Worm (Caenorhabditis elegans) whole organism, midembryonic: Measurements from ENCODE around the gene prmn-1.

Experiments used
- T22C8.4 ChIP-seq: fragments of 200-800 bp; sonication (Bioruptor generic); IDR thresholded peaks from 2 replicates; pipeline ENCODE4 v1.3.6; 2022; ENCODE audit warnings: missing genetic modification characterization, missing compliant biosample characterization
- flt-1 ChIP-seq: fragments of 200-800 bp; sonication (Bioruptor generic); IDR thresholded peaks from 2 replicates; pipeline ENCODE4 v1.3.6; 2022; ENCODE audit warnings: missing genetic modification characterization, missing compliant biosample characterization
- med-1 ChIP-seq: sonication (generic microtip); optimal IDR thresholded peaks from 2 replicates; lab custom pipeline; 2017; ENCODE audit warnings: missing genetic modification characterization, mild to moderate bottlenecking, missing compliant biosample characterization, antibody characterized with exemption, missing genetic modification reagents; ENCODE audit not compliant: insufficient read depth
- ref-1 ChIP-seq: fragments of 200-800 bp; sonication (Bioruptor generic); conservative IDR thresholded peaks from 2 replicates; pipeline ENCODE4 v1.3.6; 2022; ENCODE audit warnings: missing genetic modification reagents, missing genetic modification characterization, missing compliant biosample characterization
- ztf-23 ChIP-seq: fragments of 200-800 bp; sonication (Bioruptor generic); IDR thresholded peaks from 2 replicates; pipeline ENCODE4 v1.3.6; 2022; ENCODE audit warnings: missing genetic modification reagents, missing genetic modification characterization, missing compliant biosample characterization
- ztf-29 ChIP-seq: fragments of 200-800 bp; sonication (Bioruptor generic); IDR thresholded peaks from 2 replicates; pipeline ENCODE4 v1.3.6; 2022; ENCODE audit warnings: missing genetic modification reagents, missing genetic modification characterization, missing compliant biosample characterization

DNA sequence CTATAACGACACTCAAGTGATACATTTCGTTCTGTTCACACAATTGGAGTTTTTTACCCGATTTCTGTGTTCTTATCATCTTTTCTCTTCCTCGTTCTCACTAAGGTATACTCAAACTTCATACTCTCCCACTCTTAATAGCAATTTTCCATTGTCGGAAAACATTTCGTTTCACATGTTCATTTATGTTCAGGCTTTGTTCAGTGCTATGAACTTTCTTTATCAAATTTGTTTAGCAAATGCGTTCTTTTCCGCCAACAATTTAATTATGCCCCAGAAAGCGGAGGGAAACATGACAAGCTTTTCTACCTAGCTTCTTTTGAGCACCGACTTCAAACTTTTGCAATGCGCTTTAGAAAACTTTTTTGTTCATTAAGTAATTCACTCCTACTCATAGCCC lies 39.4 kb upstream of the prmn-1 start:
- TF ChIP-seq flt-1, result no peak
- no peak for TF ChIP-seq ztf-29 (GFP tag; lab: Robert Waterston, UW)
- no peak for TF ChIP-seq ref-1 (GFP tag; lab: Robert Waterston, UW)
- no peak for TF ChIP-seq T22C8.4 (GFP tag; lab: Robert Waterston, UW)
- TF ChIP-seq ztf-23 (GFP tag; lab: Robert Waterston, UW), result no peak
- no peak for TF ChIP-seq med-1 (GFP tag; lab: Kevin White, UChicago)
